Worm (Caenorhabditis elegans): ENCODE data around the gene F55G7.1.

DNA sequence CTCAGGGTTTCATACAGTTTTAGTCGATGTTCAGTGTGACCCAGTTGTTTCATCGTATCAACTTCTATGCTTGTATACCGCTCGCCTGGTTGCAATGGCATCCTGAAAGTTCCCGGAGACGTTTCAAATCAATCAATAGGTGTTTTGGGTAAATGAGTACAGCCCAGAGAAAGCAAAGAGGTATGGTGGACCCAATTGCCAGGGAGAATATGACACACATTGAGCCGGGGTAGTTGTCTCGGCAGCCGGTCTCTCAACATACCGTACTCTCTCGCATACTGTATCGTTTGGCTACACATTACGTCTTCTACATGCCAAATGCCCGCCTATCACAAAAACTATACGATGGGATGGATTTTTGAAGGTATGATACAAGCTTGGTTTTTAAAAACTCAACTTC is 26.2 kb upstream of the F55G7.1 start, which contains the start of gene Y62H9A.9:
- TF ChIP-seq fkh-8 (tag; optimal IDR thresholded peaks at IDR 0.05) (no peak), fos-1 (tag; optimal IDR thresholded peaks at IDR 0.05) (no peak), nhr-28 (tag; optimal IDR thresholded peaks at IDR 0.05) (no peak), fkh-10 (GFP tag; optimal IDR thresholded peaks at IDR 0.05) (no peak)

Measured in whole organism, L1 larva.